Fruit fly (Drosophila melanogaster) whole organism, adult: ENCODE results near the gene Ogg1.

ENCODE experiments used
- CG11617 ChIP-seq: fragments of 200-800 bp; sonication (Bioruptor generic); optimal IDR thresholded peaks from 2 replicates; lab custom pipeline; 2017; ENCODE audit warnings: mild to moderate bottlenecking, missing biosample characterization, missing genetic modification reagents, missing genetic modification characterization
- CG14711 ChIP-seq: fragments of 200-800 bp; sonication (Bioruptor generic); optimal IDR thresholded peaks from 2 replicates; lab custom pipeline; 2018; ENCODE audit warnings: missing biosample characterization, mild to moderate bottlenecking, missing genetic modification characterization, moderate library complexity
- CG1620 ChIP-seq: fragments of 200-800 bp; sonication (Bioruptor generic); optimal IDR thresholded peaks from 2 replicates; lab custom pipeline; 2016; ENCODE audit warnings: missing biosample characterization, missing genetic modification characterization
- CG5204 ChIP-seq: fragments of 200-800 bp; sonication (Bioruptor generic); optimal IDR thresholded peaks from 2 replicates; lab custom pipeline; 2016; ENCODE audit warnings: missing biosample characterization, missing genetic modification characterization
- Hr96 ChIP-seq: fragments of 200-800 bp; sonication (Bioruptor generic); optimal IDR thresholded peaks from 2 replicates; lab custom pipeline; 2016; ENCODE audit warnings: missing biosample characterization, missing genetic modification characterization
- bab1 ChIP-seq: fragments of 200-800 bp; sonication (Bioruptor generic); optimal IDR thresholded peaks from 3 replicates; lab custom pipeline; 2019; ENCODE audit warnings: missing biosample characterization, mild to moderate bottlenecking, missing genetic modification characterization, moderate library complexity
- cic ChIP-seq: fragments of 200-800 bp; sonication (Bioruptor generic); optimal IDR thresholded peaks from 2 replicates; lab custom pipeline; 2017; ENCODE audit warnings: missing biosample characterization, mild to moderate bottlenecking, missing genetic modification characterization, moderate library complexity
- cnc ChIP-seq, 2 experiments: fragments of >200 bp; optimal IDR thresholded peaks; 2 replicates each; lab custom pipeline; 2017
- kay ChIP-seq: fragments of 200-800 bp; sonication (Bioruptor generic); peaks from one replicate; lab custom pipeline; 2016; ENCODE audit warnings: missing biosample characterization, missing genetic modification characterization, borderline replicate concordance
- ovo ChIP-seq: fragments of 200-800 bp; sonication (Bioruptor generic); optimal IDR thresholded peaks from 2 replicates; lab custom pipeline; 2016; ENCODE audit warnings: missing biosample characterization, missing genetic modification characterization
- tj ChIP-seq: fragments of 200-800 bp; sonication (Bioruptor generic); optimal IDR thresholded peaks from 3 replicates; lab custom pipeline; 2017; ENCODE audit warnings: missing biosample characterization, mild to moderate bottlenecking, missing genetic modification characterization, moderate library complexity
- toe ChIP-seq: fragments of 200-800 bp; sonication (Bioruptor generic); optimal IDR thresholded peaks from 2 replicates; lab custom pipeline; 2016; ENCODE audit warnings: missing biosample characterization, missing genetic modification characterization

dm6 chrX:8677434-8677833, 12.7 kb upstream of the Ogg1 start:
- peak; percentile 89 for TF ChIP-seq bab1
- TF ChIP-seq kay (GFP tag; lab: Kevin White, UChicago) = no peak
- TF ChIP-seq CG14711 = peak; percentile 29
- TF ChIP-seq CG11617 (GFP tag; lab: Kevin White, UChicago) = no peak
- peak; percentile 64 for TF ChIP-seq Hr96 (GFP tag; lab: Kevin White, UChicago)
- no peak for TF ChIP-seq CG5204 (GFP tag; lab: Kevin White, UChicago)
- TF ChIP-seq cnc (optimal IDR thresholded peaks at IDR 0.05; lab: Kevin White, UChicago) = no peak
- TF ChIP-seq cic (GFP tag; lab: Kevin White, UChicago) = no peak
- no peak for TF ChIP-seq tj (GFP tag; lab: Kevin White, UChicago)
- TF ChIP-seq CG1620 (GFP tag; lab: Kevin White, UChicago) = no peak
- TF ChIP-seq ovo (GFP tag; lab: Kevin White, UChicago) = no peak
- no peak for TF ChIP-seq toe (GFP tag; lab: Kevin White, UChicago)
